Fruit fly (Drosophila melanogaster): ENCODE data around the gene mri.

DNA sequence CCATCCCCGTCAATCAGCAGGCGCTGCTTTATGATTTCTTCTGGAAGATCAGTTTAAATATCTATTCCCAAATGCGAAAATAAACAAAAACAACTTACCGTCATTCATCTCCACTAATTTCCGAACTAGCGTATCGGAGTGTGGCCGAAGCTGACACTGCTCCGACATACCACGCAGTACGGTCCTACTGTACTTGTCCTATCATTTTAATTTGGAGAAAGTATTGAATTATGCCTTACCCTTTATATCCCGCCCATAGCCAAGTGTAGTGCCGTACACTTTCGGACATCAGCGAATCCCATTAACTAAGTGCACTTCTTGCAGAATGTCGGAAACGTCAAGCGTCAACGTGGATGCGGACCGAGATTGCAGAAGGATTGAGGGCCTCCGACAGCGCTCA, 12.5 kb downstream of the mri start, which contains the start of the genes thoc7 and Dis3l2:
- TF ChIP-seq h (optimal IDR thresholded peaks at IDR 0.05) (no peak), insv (optimal IDR thresholded peaks at IDR 0.05) (no peak), psq (optimal IDR thresholded peaks at IDR 0.05) (no peak)

Data from Kc167 (cell line).